Worm (Caenorhabditis elegans) whole organism, L3 larva: ENCODE measurements around the gene srh-248.

Experiments used
- aly-2 ChIP-seq: fragments of 150-350 bp; optimal IDR thresholded peaks from 2 replicates; lab custom pipeline; 2014; ENCODE audit warnings: missing biosample characterization, missing genetic modification characterization
- ceh-82 ChIP-seq: fragments of 150-350 bp; optimal IDR thresholded peaks from 2 replicates; lab custom pipeline; 2014; ENCODE audit warnings: missing biosample characterization, missing genetic modification characterization
- fkh-2 ChIP-seq: fragments of 150-350 bp; optimal IDR thresholded peaks from 2 replicates; lab custom pipeline; 2014; ENCODE audit warnings: missing biosample characterization, missing genetic modification reagents, missing genetic modification characterization
- hmg-11 ChIP-seq: sonication (generic microtip); optimal IDR thresholded peaks from 2 replicates; lab custom pipeline; 2016; ENCODE audit warnings: missing genetic modification characterization, missing compliant biosample characterization
- lin-39 ChIP-seq: fragments of 150-350 bp; optimal IDR thresholded peaks from 2 replicates; lab custom pipeline; 2018; ENCODE audit warnings: missing biosample characterization, missing genetic modification reagents, missing genetic modification characterization
- mdl-1 ChIP-seq: fragments of 150-350 bp; optimal IDR thresholded peaks from 2 replicates; lab custom pipeline; 2014; ENCODE audit warnings: missing biosample characterization, missing genetic modification characterization
- nhr-237 ChIP-seq: fragments of 150-350 bp; optimal IDR thresholded peaks from 2 replicates; lab custom pipeline; 2014; ENCODE audit warnings: missing biosample characterization, missing genetic modification characterization
- nhr-25 ChIP-seq: sonication (generic microtip); optimal IDR thresholded peaks from 2 replicates; lab custom pipeline; 2017; ENCODE audit warnings: missing biosample characterization, missing genetic modification characterization
- nhr-28 ChIP-seq: fragments of 150-350 bp; optimal IDR thresholded peaks from 2 replicates; lab custom pipeline; 2014; ENCODE audit warnings: missing biosample characterization, missing genetic modification characterization
- nhr-77 ChIP-seq: fragments of 150-350 bp; optimal IDR thresholded peaks from 2 replicates; lab custom pipeline; 2014; ENCODE audit warnings: missing biosample characterization, missing genetic modification characterization
- pqm-1 ChIP-seq: fragments of 150-350 bp; optimal IDR thresholded peaks from 2 replicates; lab custom pipeline; 2017; ENCODE audit warnings: missing biosample characterization, missing genetic modification characterization, inconsistent platforms
- tbx-2 ChIP-seq: sonication (generic microtip); optimal IDR thresholded peaks from 2 replicates; lab custom pipeline; 2016; ENCODE audit warnings: mild to moderate bottlenecking, missing genetic modification characterization, missing compliant biosample characterization
- unc-62 ChIP-seq: fragments of 150-350 bp; sonication (generic microtip); optimal IDR thresholded peaks from 4 replicates; lab custom pipeline; 2014; ENCODE audit warnings: missing biosample characterization, missing genetic modification reagents, missing genetic modification characterization

DNA sequence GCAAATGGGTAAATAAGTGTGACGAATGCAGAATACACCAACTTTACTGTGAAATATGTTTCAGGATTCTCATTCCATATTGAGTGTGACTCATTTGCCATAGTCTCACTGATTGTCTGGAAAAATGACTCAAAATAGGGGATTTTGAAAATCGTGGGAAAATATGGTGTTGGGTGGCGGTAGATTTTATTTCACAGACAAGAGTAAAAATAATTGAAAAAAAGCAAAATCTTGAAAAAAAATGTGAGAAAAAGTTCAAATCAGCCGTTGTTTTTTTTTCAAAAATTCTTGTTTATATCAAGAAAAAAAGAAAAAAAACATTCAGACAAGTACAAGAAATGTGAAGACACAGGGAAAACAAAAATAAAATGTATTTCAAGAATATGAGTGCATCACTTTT lies 32.6 kb downstream of the srh-248 start, which contains the start of gene srh-38:
- no peak for TF ChIP-seq unc-62 (GFP tag; lab: Kevin White, UChicago)
- TF ChIP-seq nhr-237 (tag; lab: Kevin White, UChicago): no peak
- no peak for TF ChIP-seq nhr-25 (tag; lab: Kevin White, UChicago)
- no peak for TF ChIP-seq pqm-1 (tag; lab: Kevin White, UChicago)
- no peak for TF ChIP-seq ceh-82 (tag; lab: Kevin White, UChicago)
- TF ChIP-seq mdl-1 (tag; lab: Kevin White, UChicago): no peak
- TF ChIP-seq fkh-2 (tag; lab: Kevin White, UChicago): no peak
- no peak for TF ChIP-seq hmg-11 (tag; lab: Kevin White, UChicago)
- TF ChIP-seq lin-39: no peak
- no peak for TF ChIP-seq nhr-28 (tag; lab: Kevin White, UChicago)
- TF ChIP-seq nhr-77 (tag; lab: Kevin White, UChicago): no peak
- TF ChIP-seq aly-2 (tag; lab: Kevin White, UChicago): no peak
- no peak for TF ChIP-seq tbx-2 (tag; lab: Kevin White, UChicago)
